Worm (Caenorhabditis elegans): ENCODE results near the gene his-24.

DNA sequence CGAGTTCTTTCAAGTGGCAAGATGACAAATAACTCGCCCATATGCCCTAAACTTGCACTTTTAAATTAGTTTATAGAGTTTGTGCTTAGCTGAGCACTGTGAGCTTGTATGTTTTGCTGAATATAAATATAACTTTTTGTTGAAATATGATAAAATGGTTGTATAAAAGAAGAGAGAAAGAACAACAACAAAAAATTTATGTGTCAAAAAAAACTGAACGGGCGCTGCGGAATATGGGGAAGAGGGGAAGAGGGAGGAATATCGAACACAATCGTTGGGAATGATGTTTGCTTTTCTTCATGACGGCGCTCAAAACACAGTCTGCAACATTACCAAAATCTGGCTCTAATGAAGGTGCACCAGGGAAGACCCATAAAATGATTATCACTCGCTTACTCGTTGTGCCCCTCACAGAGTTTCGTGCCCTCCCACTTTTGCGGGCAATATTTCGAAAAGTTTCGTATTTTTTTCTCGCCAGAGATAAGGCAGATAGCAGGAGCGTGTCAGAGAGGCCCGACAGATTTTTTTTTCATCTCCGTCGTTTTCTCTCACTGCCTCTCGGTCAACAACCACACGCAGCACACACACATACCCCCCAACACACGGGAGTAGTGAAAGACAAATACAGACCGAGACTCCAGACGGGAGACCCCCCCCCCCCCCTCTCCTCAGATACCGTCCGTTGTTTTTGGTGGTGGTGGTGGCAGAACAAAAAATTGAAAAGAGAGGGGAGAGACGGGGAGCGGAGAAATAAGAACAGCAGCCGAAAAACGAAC is 15.9 kb downstream of the his-24 start:
- TF ChIP-seq unc-39 (tag; optimal IDR thresholded peaks at IDR 0.05) (no peak), nhr-237 (tag; optimal IDR thresholded peaks at IDR 0.05) (no peak), zag-1 (tag; optimal IDR thresholded peaks at IDR 0.05) (no peak), lin-15B (tag; optimal IDR thresholded peaks at IDR 0.05) (no peak), nhr-25 (tag; optimal IDR thresholded peaks at IDR 0.05) (no peak)
